Worm (Caenorhabditis elegans) whole organism, L3 larva: ENCODE measurements around the gene Y48G9A.9.
A peak's percentile ranks its signal among the peaks of the same experiment; 100 is the strongest.

Experiments used
- R02D3.7 ChIP-seq: fragments of 150-350 bp; optimal IDR thresholded peaks from 2 replicates; lab custom pipeline; 2014; ENCODE audit warnings: missing biosample characterization, missing genetic modification characterization
- ZK546.5 ChIP-seq: sonication (generic microtip); optimal IDR thresholded peaks from 2 replicates; lab custom pipeline; 2017; ENCODE audit warnings: missing biosample characterization, missing genetic modification characterization
- aly-2 ChIP-seq: fragments of 150-350 bp; optimal IDR thresholded peaks from 2 replicates; lab custom pipeline; 2014; ENCODE audit warnings: missing biosample characterization, missing genetic modification characterization
- ama-1 ChIP-seq: fragments of 150-350 bp; optimal IDR thresholded peaks from 2 replicates; lab custom pipeline; 2018
- ceh-16 ChIP-seq: sonication (generic microtip); optimal IDR thresholded peaks from 2 replicates; lab custom pipeline; 2017; ENCODE audit warnings: missing biosample characterization, missing genetic modification characterization
- ceh-28 ChIP-seq: fragments of 150-350 bp; optimal IDR thresholded peaks from 2 replicates; lab custom pipeline; 2014; ENCODE audit warnings: missing biosample characterization, missing genetic modification reagents, missing genetic modification characterization
- ceh-82 ChIP-seq: fragments of 150-350 bp; optimal IDR thresholded peaks from 2 replicates; lab custom pipeline; 2014; ENCODE audit warnings: missing biosample characterization, missing genetic modification characterization
- ceh-9 ChIP-seq: sonication (generic microtip); optimal IDR thresholded peaks from 2 replicates; lab custom pipeline; 2018; ENCODE audit warnings: missing biosample characterization, missing genetic modification characterization
- daf-12 ChIP-seq: fragments of 150-350 bp; optimal IDR thresholded peaks from 2 replicates; lab custom pipeline; 2014; ENCODE audit warnings: missing biosample characterization, missing genetic modification reagents, missing genetic modification characterization
- egl-27 ChIP-seq: sonication (generic microtip); optimal IDR thresholded peaks from 4 replicates; lab custom pipeline; 2017; ENCODE audit warnings: missing biosample characterization, missing genetic modification reagents, missing genetic modification characterization
- egl-5 ChIP-seq: fragments of 150-350 bp; optimal IDR thresholded peaks from 2 replicates; lab custom pipeline; 2017; ENCODE audit warnings: missing biosample characterization, missing genetic modification reagents, missing genetic modification characterization, inconsistent platforms
- elt-2 ChIP-seq: sonication (generic microtip); optimal IDR thresholded peaks from 2 replicates; lab custom pipeline; 2016; ENCODE audit warnings: missing genetic modification reagents, mild to moderate bottlenecking, missing genetic modification characterization, missing compliant biosample characterization
- elt-3 ChIP-seq, 3 experiments: fragments of 150-350 bp in 1 of 3; sonication (generic microtip) in 2 of 3; optimal IDR thresholded peaks; 2 replicates in 2 of 3; 4 replicates in 1 of 3; lab custom pipeline; 2014 to 2017; ENCODE audit warnings: missing biosample characterization in 3 of 3, missing genetic modification characterization in 3 of 3
- eor-1 ChIP-seq, 2 experiments: fragments of 150-350 bp; optimal IDR thresholded peaks; 2 replicates each; lab custom pipeline; 2014 to 2018; ENCODE audit warnings: missing biosample characterization in 2 of 2, missing genetic modification characterization in 2 of 2
- fkh-10 ChIP-seq: sonication (generic microtip); optimal IDR thresholded peaks from 2 replicates; lab custom pipeline; 2017; ENCODE audit warnings: missing biosample characterization, missing genetic modification reagents, missing genetic modification characterization
- fos-1 ChIP-seq: fragments of 150-350 bp; optimal IDR thresholded peaks from 2 replicates; lab custom pipeline; 2014; ENCODE audit warnings: missing biosample characterization, missing genetic modification characterization
- hmg-11 ChIP-seq: sonication (generic microtip); optimal IDR thresholded peaks from 2 replicates; lab custom pipeline; 2016; ENCODE audit warnings: missing genetic modification characterization, missing compliant biosample characterization
- lin-15B ChIP-seq: fragments of 150-350 bp; optimal IDR thresholded peaks from 2 replicates; lab custom pipeline; 2014; ENCODE audit warnings: missing biosample characterization, missing genetic modification characterization
- lin-39 ChIP-seq: fragments of 150-350 bp; optimal IDR thresholded peaks from 2 replicates; lab custom pipeline; 2018; ENCODE audit warnings: missing biosample characterization, missing genetic modification reagents, missing genetic modification characterization
- lsy-12 ChIP-seq: sonication (generic microtip); optimal IDR thresholded peaks from 2 replicates; lab custom pipeline; 2016; ENCODE audit warnings: mild to moderate bottlenecking, missing genetic modification characterization, missing compliant biosample characterization
- mdl-1 ChIP-seq: fragments of 150-350 bp; optimal IDR thresholded peaks from 2 replicates; lab custom pipeline; 2014; ENCODE audit warnings: missing biosample characterization, missing genetic modification characterization
- nfya-1 ChIP-seq: sonication (generic microtip); optimal IDR thresholded peaks from 2 replicates; lab custom pipeline; 2017; ENCODE audit warnings: missing genetic modification characterization, mild to moderate bottlenecking, missing compliant biosample characterization, antibody characterized with exemption, moderate library complexity; ENCODE audit not compliant: insufficient read depth
- nhr-11 ChIP-seq: fragments of 150-350 bp; optimal IDR thresholded peaks from 2 replicates; lab custom pipeline; 2014; ENCODE audit warnings: missing biosample characterization, missing genetic modification characterization
- nhr-12 ChIP-seq: fragments of 150-350 bp; optimal IDR thresholded peaks from 2 replicates; lab custom pipeline; 2014; ENCODE audit warnings: missing biosample characterization, missing genetic modification characterization
- nhr-23 ChIP-seq: fragments of 150-350 bp; optimal IDR thresholded peaks from 2 replicates; lab custom pipeline; 2014; ENCODE audit warnings: missing biosample characterization, missing genetic modification reagents, missing genetic modification characterization
- nhr-28 ChIP-seq: fragments of 150-350 bp; optimal IDR thresholded peaks from 2 replicates; lab custom pipeline; 2014; ENCODE audit warnings: missing biosample characterization, missing genetic modification characterization
- nhr-43 ChIP-seq: sonication (generic microtip); optimal IDR thresholded peaks from 2 replicates; lab custom pipeline; 2016; ENCODE audit warnings: mild to moderate bottlenecking, missing genetic modification characterization, missing compliant biosample characterization; ENCODE audit not compliant: poor library complexity, severe bottlenecking
- nhr-67 ChIP-seq: fragments of 150-350 bp; optimal IDR thresholded peaks from 2 replicates; lab custom pipeline; 2014; ENCODE audit warnings: missing biosample characterization, missing genetic modification characterization
- nhr-76 ChIP-seq: fragments of 150-350 bp; sonication (generic microtip); optimal IDR thresholded peaks from 5 replicates; lab custom pipeline; 2014; ENCODE audit warnings: missing biosample characterization, missing genetic modification characterization
- nhr-77 ChIP-seq: fragments of 150-350 bp; optimal IDR thresholded peaks from 2 replicates; lab custom pipeline; 2014; ENCODE audit warnings: missing biosample characterization, missing genetic modification characterization
- pha-4 ChIP-seq: fragments of 150-350 bp; optimal IDR thresholded peaks from 2 replicates; lab custom pipeline; 2014; ENCODE audit warnings: missing biosample characterization, missing genetic modification reagents, missing genetic modification characterization
- pqm-1 ChIP-seq: fragments of 150-350 bp; optimal IDR thresholded peaks from 2 replicates; lab custom pipeline; 2017; ENCODE audit warnings: missing biosample characterization, missing genetic modification characterization, inconsistent platforms
- skn-1 ChIP-seq: fragments of 150-350 bp; optimal IDR thresholded peaks from 2 replicates; lab custom pipeline; 2014; ENCODE audit warnings: missing biosample characterization, missing genetic modification characterization
- snpc-4 ChIP-seq: fragments of 150-350 bp; optimal IDR thresholded peaks from 2 replicates; lab custom pipeline; 2014; ENCODE audit warnings: missing biosample characterization, missing genetic modification characterization
- unc-39 ChIP-seq: sonication (generic microtip); optimal IDR thresholded peaks from 4 replicates; lab custom pipeline; 2017; ENCODE audit warnings: missing biosample characterization, missing genetic modification characterization
- unc-62 ChIP-seq: fragments of 150-350 bp; sonication (generic microtip); optimal IDR thresholded peaks from 4 replicates; lab custom pipeline; 2014; ENCODE audit warnings: missing biosample characterization, missing genetic modification reagents, missing genetic modification characterization
- zag-1 ChIP-seq: fragments of 150-350 bp; optimal IDR thresholded peaks from 2 replicates; lab custom pipeline; 2014; ENCODE audit warnings: missing biosample characterization, missing genetic modification characterization
- ztf-11 ChIP-seq: fragments of 150-350 bp; optimal IDR thresholded peaks from 2 replicates; lab custom pipeline; 2014; ENCODE audit warnings: missing biosample characterization, missing genetic modification characterization

Gene Y48G9A.9

DNA sequence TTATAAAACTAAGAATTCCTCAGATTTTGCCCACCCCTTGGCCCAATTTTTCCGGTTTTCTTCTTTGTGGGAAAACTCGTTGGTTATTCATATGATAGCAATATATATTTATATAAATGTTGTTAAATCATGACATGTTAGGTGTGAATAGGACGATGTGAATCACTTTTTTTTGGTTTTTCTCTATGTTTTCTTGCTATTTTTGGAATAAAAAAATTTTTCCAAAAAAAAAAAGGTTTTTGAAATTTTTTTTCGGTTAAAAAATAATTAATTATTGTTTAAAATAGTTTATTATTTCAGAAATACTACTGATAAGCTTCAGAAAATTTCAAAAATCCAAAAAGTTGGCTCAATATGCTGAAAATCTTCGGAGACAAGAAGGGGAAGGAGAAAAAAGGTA, at the start of gene Y48G9A.9:
Gene Y48G9A.9, plus strand, starts transcription at position 301 of the 400 bp plus-strand sequence.
- TF ChIP-seq nhr-12 (tag; lab: Kevin White, UChicago) = no peak
- no peak for TF ChIP-seq egl-27 (tag; lab: Kevin White, UChicago)
- TF ChIP-seq eor-1 (tag; optimal IDR thresholded peaks at IDR 0.05; lab: Kevin White, UChicago) = no peak

DNA sequence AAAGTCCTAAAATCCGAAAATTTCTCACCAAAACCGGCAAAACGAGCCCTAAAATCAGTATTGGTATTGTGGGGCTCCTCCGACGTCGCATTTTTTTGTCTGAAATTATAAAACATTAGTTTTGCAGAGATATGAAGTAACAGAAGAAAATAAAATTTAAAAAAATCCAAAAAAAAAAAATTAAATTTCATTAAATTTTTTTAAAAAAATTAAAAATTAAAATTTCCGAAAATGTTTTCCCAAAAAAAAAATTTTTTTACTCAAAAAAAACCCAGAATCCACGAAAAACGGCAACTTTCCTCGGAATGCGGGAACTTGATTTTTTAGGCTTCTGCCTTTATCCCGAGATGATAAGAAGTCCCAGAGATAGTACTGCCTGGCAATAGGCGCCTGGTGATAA, 44.6 kb upstream of the Y48G9A.9 start, which contains the start of gene dpy-1:
Gene dpy-1, minus strand, starts transcription at position 101 of the 400 bp plus-strand sequence.
- TF ChIP-seq snpc-4 (tag; lab: Kevin White, UChicago) (no peak), elt-3 (tag; optimal IDR thresholded peaks at IDR 0.05; lab: Kevin White, UChicago) (no peak), ZK546.5 (tag; lab: Kevin White, UChicago) (no peak), aly-2 (tag; lab: Kevin White, UChicago) (no peak), unc-62 (GFP tag; lab: Kevin White, UChicago) (no peak), fkh-10 (GFP tag; lab: Kevin White, UChicago) (no peak), lin-15B (tag; lab: Kevin White, UChicago) (no peak), nhr-77 (tag; lab: Kevin White, UChicago) (no peak), lsy-12 (no peak), daf-12 (tag; lab: Kevin White, UChicago) (no peak), nhr-67 (tag; lab: Kevin White, UChicago) (no peak)

DNA sequence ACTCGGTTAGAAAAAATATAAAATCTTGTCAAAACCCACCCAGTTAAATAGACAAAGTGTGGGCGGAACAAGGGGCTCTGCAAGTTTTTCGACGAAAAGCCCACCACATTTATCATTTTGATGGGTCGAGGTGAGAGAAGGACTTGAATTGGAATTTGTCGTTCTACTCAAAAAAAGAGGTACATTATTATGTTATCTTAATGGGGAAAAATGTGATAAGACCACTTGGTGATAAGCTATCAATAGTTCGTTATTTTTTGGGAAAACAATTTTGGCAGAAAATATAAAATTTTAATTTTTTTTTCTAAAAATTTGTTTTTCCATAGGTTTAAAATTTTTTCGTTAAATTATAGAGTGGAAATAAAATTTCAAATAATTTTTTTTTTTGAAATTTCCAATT, 42.7 kb upstream of the Y48G9A.9 start:
- peak; percentile 52 for TF ChIP-seq elt-2 (tag; lab: Kevin White, UChicago)
- no peak for TF ChIP-seq unc-39 (tag; lab: Kevin White, UChicago)
- TF ChIP-seq, all 47 proteins: peak for 1

DNA sequence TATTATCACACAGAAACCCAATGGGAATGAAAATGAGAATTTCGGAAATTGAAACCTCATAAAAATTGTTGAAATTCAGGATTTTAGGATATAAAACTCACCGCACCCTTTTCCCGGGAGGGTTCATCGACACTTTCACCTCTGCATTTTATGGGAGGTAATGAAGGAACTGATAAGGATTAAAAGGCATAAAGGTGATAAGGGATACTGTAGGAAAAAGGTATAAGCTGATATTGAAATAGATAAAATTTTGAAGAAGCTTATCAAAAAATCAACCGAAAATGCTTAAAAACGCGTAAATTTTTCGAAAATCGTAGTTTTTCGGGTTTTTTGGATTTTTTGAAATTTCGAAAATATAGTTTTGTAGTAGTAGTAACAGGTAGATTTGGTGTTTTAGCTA, 42.0 kb upstream of the Y48G9A.9 start:
- no peak for TF ChIP-seq nhr-43 (tag; lab: Kevin White, UChicago)
- no peak for TF ChIP-seq fos-1 (tag; lab: Kevin White, UChicago)
- no peak for TF ChIP-seq ceh-16 (tag; lab: Kevin White, UChicago)
- TF ChIP-seq nhr-23 (tag; lab: Kevin White, UChicago) = no peak
- TF ChIP-seq ceh-9 (tag; lab: Kevin White, UChicago) = no peak
- TF ChIP-seq pqm-1 (tag; lab: Kevin White, UChicago) = peak; percentile 25
- TF ChIP-seq pha-4 (tag; lab: Kevin White, UChicago) = no peak
- TF ChIP-seq elt-2 (tag; lab: Kevin White, UChicago) = peak; percentile 76

DNA sequence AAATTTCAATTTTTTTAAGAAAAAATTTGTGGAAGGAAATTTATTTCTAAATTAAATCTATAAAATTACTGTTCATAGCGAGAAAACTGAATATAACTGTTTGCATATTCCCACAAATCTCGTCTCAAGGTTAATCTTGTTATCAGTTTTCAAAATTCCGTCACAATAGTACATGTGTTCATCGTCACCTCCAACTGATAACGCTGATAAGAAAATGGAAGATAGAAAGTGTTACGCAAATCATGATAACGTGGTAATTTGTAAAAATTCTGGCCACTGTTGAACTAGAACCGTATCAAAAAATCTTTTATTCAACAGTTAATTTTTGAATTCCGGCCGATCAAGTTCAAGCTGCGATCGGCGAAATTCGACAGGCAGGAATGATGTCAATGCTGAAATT, 39.1 kb upstream of the Y48G9A.9 start:
- TF ChIP-seq ceh-82 (tag; lab: Kevin White, UChicago) (no peak), elt-3 (tag; optimal IDR thresholded peaks at IDR 0.05; lab: Kevin White, UChicago) (peak in 1 of 3 experiments; percentile 45), eor-1 (tag; optimal IDR thresholded peaks at IDR 0.05; lab: Kevin White, UChicago) (no peak), nhr-43 (tag; lab: Kevin White, UChicago) (no peak), lsy-12 (no peak), elt-2 (tag; lab: Kevin White, UChicago) (peak; percentile 84), nhr-11 (tag; lab: Kevin White, UChicago) (no peak), nhr-12 (tag; lab: Kevin White, UChicago) (no peak), ceh-9 (tag; lab: Kevin White, UChicago) (no peak), lin-39 (tag; lab: Kevin White, UChicago) (no peak), aly-2 (tag; lab: Kevin White, UChicago) (no peak), nhr-28 (tag; lab: Kevin White, UChicago) (no peak), egl-27 (tag; lab: Kevin White, UChicago) (no peak), fos-1 (tag; lab: Kevin White, UChicago) (no peak), unc-62 (GFP tag; lab: Kevin White, UChicago) (no peak), daf-12 (tag; lab: Kevin White, UChicago) (no peak), nhr-76 (tag; lab: Kevin White, UChicago) (no peak), lin-15B (tag; lab: Kevin White, UChicago) (no peak), pqm-1 (tag; lab: Kevin White, UChicago) (peak; percentile 80)
- TF ChIP-seq, all 47 proteins: peak for 3

DNA sequence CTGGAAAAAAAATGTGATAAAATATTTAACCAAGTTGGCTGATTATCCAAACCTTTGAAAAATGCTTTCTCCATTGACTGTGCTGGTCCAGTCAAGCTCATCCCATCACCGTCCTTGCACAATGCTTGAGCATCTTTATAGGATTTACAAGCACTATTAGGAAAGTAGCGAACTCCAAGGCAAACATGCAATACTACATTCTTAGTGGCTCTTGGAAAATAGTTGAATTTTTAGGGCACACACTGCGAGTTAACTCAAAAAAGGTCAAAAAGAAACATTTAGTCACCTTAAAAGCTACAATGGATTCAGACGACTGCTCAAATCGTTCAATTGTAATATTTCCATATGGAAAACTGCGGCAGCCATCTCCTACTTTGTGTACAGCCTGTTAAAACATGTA, 38.4 kb upstream of the Y48G9A.9 start, which contains the start of gene M01E10.3:
Gene M01E10.3, minus strand, starts transcription at position 101 of the 400 bp plus-strand sequence.
- TF ChIP-seq egl-27 (tag; lab: Kevin White, UChicago) (no peak), skn-1 (tag; lab: Kevin White, UChicago) (no peak), nhr-11 (tag; lab: Kevin White, UChicago) (no peak), lin-39 (tag; lab: Kevin White, UChicago) (no peak), fos-1 (tag; lab: Kevin White, UChicago) (no peak), R02D3.7 (tag; lab: Kevin White, UChicago) (no peak), aly-2 (tag; lab: Kevin White, UChicago) (no peak), ceh-28 (tag; lab: Kevin White, UChicago) (no peak), hmg-11 (tag; lab: Kevin White, UChicago) (no peak), ama-1 (lab: Kevin White, UChicago) (no peak), ceh-82 (tag; lab: Kevin White, UChicago) (no peak), ceh-16 (tag; lab: Kevin White, UChicago) (no peak), nfya-1 (no peak), zag-1 (tag; lab: Kevin White, UChicago) (no peak), snpc-4 (tag; lab: Kevin White, UChicago) (no peak), egl-5 (tag; lab: Kevin White, UChicago) (no peak), mdl-1 (no peak), ceh-9 (tag; lab: Kevin White, UChicago) (no peak), nhr-12 (tag; lab: Kevin White, UChicago) (no peak), ztf-11 (tag; lab: Kevin White, UChicago) (no peak)
